Fruit fly (Drosophila melanogaster) whole organism, pupa: ENCODE results near the gene CG8461.

Experiments
- CG13204 ChIP-seq: fragments of 200-800 bp; sonication (Bioruptor generic); optimal IDR thresholded peaks from 2 replicates; lab custom pipeline; 2018; ENCODE audit warnings: missing biosample characterization, mild to moderate bottlenecking, missing genetic modification characterization, moderate library complexity
- CG14655 ChIP-seq: fragments of 200-800 bp; sonication (Bioruptor generic); optimal IDR thresholded peaks from 3 replicates; lab custom pipeline; 2017; ENCODE audit warnings: mild to moderate bottlenecking, missing biosample characterization, missing genetic modification reagents, missing genetic modification characterization
- CG15710 ChIP-seq: fragments of 200-800 bp; sonication (Bioruptor generic); optimal IDR thresholded peaks from 2 replicates; lab custom pipeline; 2018; ENCODE audit warnings: missing biosample characterization, mild to moderate bottlenecking, missing genetic modification characterization, moderate library complexity
- CG17806 ChIP-seq: fragments of 200-800 bp; sonication (Bioruptor generic); optimal IDR thresholded peaks from 2 replicates; lab custom pipeline; 2018; ENCODE audit warnings: missing biosample characterization, mild to moderate bottlenecking, missing genetic modification characterization, moderate library complexity
- CG32121 ChIP-seq: fragments of 200-800 bp; sonication (Bioruptor generic); IDR thresholded peaks from 2 replicates; pipeline ENCODE4 v1.3.6; 2022; ENCODE audit warnings: missing biosample characterization, missing genetic modification characterization
- CG34367 ChIP-seq: fragments of 200-800 bp; sonication (Bioruptor generic); optimal IDR thresholded peaks from 2 replicates; lab custom pipeline; 2018; ENCODE audit warnings: missing biosample characterization, mild to moderate bottlenecking, missing genetic modification characterization
- CG4496 ChIP-seq: fragments of 200-800 bp; sonication (Bioruptor generic); IDR thresholded peaks from 3 replicates; pipeline ENCODE4 v1.3.6; 2022; ENCODE audit warnings: missing biosample characterization, missing genetic modification characterization
- CG8159 ChIP-seq: fragments of 200-800 bp; sonication (Bioruptor generic); optimal IDR thresholded peaks from 3 replicates; lab custom pipeline; 2018; ENCODE audit warnings: missing biosample characterization, mild to moderate bottlenecking, missing genetic modification characterization, moderate library complexity
- CG8301 ChIP-seq: fragments of 200-800 bp; sonication (Bioruptor generic); optimal IDR thresholded peaks from 2 replicates; lab custom pipeline; 2018; ENCODE audit warnings: missing biosample characterization, mild to moderate bottlenecking, missing genetic modification characterization
- D1 ChIP-seq: fragments of 200-800 bp; sonication (Bioruptor generic); optimal IDR thresholded peaks from 2 replicates; lab custom pipeline; 2018; ENCODE audit warnings: missing biosample characterization, mild to moderate bottlenecking, missing genetic modification characterization, moderate library complexity
- EcR ChIP-seq: fragments of 200-800 bp; sonication (Bioruptor generic); optimal IDR thresholded peaks from 3 replicates; lab custom pipeline; 2019; ENCODE audit warnings: missing biosample characterization, missing genetic modification characterization, mild to moderate bottlenecking, moderate library complexity, missing genetic modification reagents
- Pif1A ChIP-seq: fragments of 200-800 bp; sonication (Bioruptor generic); optimal IDR thresholded peaks from 3 replicates; lab custom pipeline; 2016; ENCODE audit warnings: missing biosample characterization, missing genetic modification characterization
- Snoo ChIP-seq: fragments of 200-800 bp; sonication (Bioruptor generic); optimal IDR thresholded peaks from 3 replicates; lab custom pipeline; 2017; ENCODE audit warnings: missing biosample characterization, mild to moderate bottlenecking, missing genetic modification characterization, inconsistent platforms
- gl ChIP-seq: fragments of 200-800 bp; sonication (Bioruptor generic); optimal IDR thresholded peaks from 2 replicates; lab custom pipeline; 2018; ENCODE audit warnings: missing biosample characterization, mild to moderate bottlenecking, missing genetic modification characterization

- TF ChIP-seq CG8301 (tag; lab: Kevin White, UChicago) (no peak), CG15710 (tag; lab: Kevin White, UChicago) (no peak), CG14655 (GFP tag; lab: Kevin White, UChicago) (no peak), EcR (GFP tag; lab: Kevin White, UChicago) (no peak), CG13204 (no peak), CG32121 (GFP tag; lab: Robert Waterston, UW) (no peak), CG4496 (GFP tag; lab: Robert Waterston, UW) (no peak), gl (tag; lab: Kevin White, UChicago) (no peak), Snoo (tag; lab: Kevin White, UChicago) (no peak), D1 (tag; lab: Kevin White, UChicago) (no peak), CG34367 (no peak), Pif1A (GFP tag; lab: Kevin White, UChicago) (no peak), CG8159 (tag; lab: Kevin White, UChicago) (no peak), CG17806 (tag; lab: Kevin White, UChicago) (no peak)
Observed at dm6 chr3R:14526657-14527056, 13.2 kb upstream of the CG8461 start.
